Worm (Caenorhabditis elegans): Measurements from ENCODE around the gene Y41D4B.6.
A peak's percentile ranks its signal among the peaks of the same experiment; 100 is the strongest.

DNA sequence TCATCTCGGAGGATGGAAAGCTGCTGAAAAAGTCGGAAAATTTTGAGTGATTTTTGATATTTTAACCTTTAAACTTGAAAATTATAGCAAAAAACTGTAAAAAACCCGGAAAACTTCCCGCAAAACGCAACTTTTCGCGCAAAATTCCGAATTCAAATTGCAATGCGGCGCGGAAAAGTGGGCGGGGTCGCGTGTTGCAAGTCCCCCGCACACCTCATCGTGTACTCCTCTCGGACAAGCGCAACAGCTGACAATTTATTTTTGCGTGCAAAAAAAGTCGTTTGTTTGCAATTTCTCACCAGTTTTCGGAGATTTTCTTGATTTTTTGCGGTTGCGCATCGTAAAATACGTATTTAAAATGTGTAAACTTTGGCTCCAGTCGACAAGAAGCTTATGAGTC, 37.7 kb upstream of the Y41D4B.6 start, which contains the start of gene npp-8:
- peak; percentile 52 for TF ChIP-seq ama-1 (optimal IDR thresholded peaks at IDR 0.05)
- TF ChIP-seq nhr-77 (tag; optimal IDR thresholded peaks at IDR 0.05), result no peak
- TF ChIP-seq R02D3.7 (tag; optimal IDR thresholded peaks at IDR 0.05), result peak; percentile 55
- TF ChIP-seq mdl-1 (tag; optimal IDR thresholded peaks at IDR 0.05), result no peak
- TF ChIP-seq lin-39 (tag; optimal IDR thresholded peaks at IDR 0.05), result peak; percentile 77
- peak; percentile 84 for TF ChIP-seq lin-15B (tag; optimal IDR thresholded peaks at IDR 0.05)
- TF ChIP-seq fos-1 (tag; optimal IDR thresholded peaks at IDR 0.05), result peak; percentile 4
- TF ChIP-seq nfya-1 (tag; optimal IDR thresholded peaks at IDR 0.05; ENCODE audit: insufficient read depth), result peak; percentile 82
- peak; percentile 6 for TF ChIP-seq egl-27 (tag; optimal IDR thresholded peaks at IDR 0.05)
- no peak for TF ChIP-seq daf-12 (tag; optimal IDR thresholded peaks at IDR 0.05)
- peak; percentile 31 for TF ChIP-seq ceh-16 (tag; optimal IDR thresholded peaks at IDR 0.05)
- TF ChIP-seq nhr-11 (tag; optimal IDR thresholded peaks at IDR 0.05), result no peak
